Fruit fly (Drosophila melanogaster) whole organism, prepupa: ENCODE data around the gene lsn.

Experiments used
- CG10669 ChIP-seq: fragments of 200-800 bp; sonication (Bioruptor generic); optimal IDR thresholded peaks from 3 replicates; lab custom pipeline; 2018; ENCODE audit warnings: missing biosample characterization, mild to moderate bottlenecking, missing genetic modification characterization, moderate library complexity
- CG11294 ChIP-seq: fragments of 200-800 bp; sonication (Bioruptor generic); IDR thresholded peaks from 2 replicates; pipeline ENCODE4 v1.3.6; 2022; ENCODE audit warnings: missing biosample characterization, missing genetic modification characterization
- CG1621 ChIP-seq: fragments of 200-800 bp; sonication (Bioruptor generic); optimal IDR thresholded peaks from 3 replicates; lab custom pipeline; 2018; ENCODE audit warnings: missing biosample characterization, mild to moderate bottlenecking, missing genetic modification characterization
- CG16779 ChIP-seq: fragments of 200-800 bp; sonication (Bioruptor generic); optimal IDR thresholded peaks from 3 replicates; lab custom pipeline; 2017; ENCODE audit warnings: missing biosample characterization, mild to moderate bottlenecking, missing genetic modification characterization
- CG31627 ChIP-seq: fragments of 200-800 bp; sonication (Bioruptor generic); optimal IDR thresholded peaks from 3 replicates; lab custom pipeline; 2016; ENCODE audit warnings: missing biosample characterization, missing genetic modification characterization
- CG34406 ChIP-seq: fragments of 200-800 bp; sonication (Bioruptor generic); optimal IDR thresholded peaks from 3 replicates; lab custom pipeline; 2016; ENCODE audit warnings: missing biosample characterization, missing genetic modification characterization
- CG3919 ChIP-seq: fragments of 200-800 bp; sonication (Bioruptor generic); optimal IDR thresholded peaks from 3 replicates; lab custom pipeline; 2016; ENCODE audit warnings: missing biosample characterization, missing genetic modification characterization
- CG4318 ChIP-seq: fragments of 200-800 bp; sonication (Bioruptor generic); optimal IDR thresholded peaks from 3 replicates; lab custom pipeline; 2017; ENCODE audit warnings: missing biosample characterization, mild to moderate bottlenecking, missing genetic modification characterization
- CG6163 ChIP-seq: fragments of 200-800 bp; sonication (Bioruptor generic); IDR thresholded peaks from 3 replicates; pipeline ENCODE4 v1.3.6; 2022; ENCODE audit warnings: missing biosample characterization, missing genetic modification characterization
- CG6792 ChIP-seq: fragments of 200-800 bp; sonication (Bioruptor generic); optimal IDR thresholded peaks from 3 replicates; lab custom pipeline; 2016; ENCODE audit warnings: missing biosample characterization, missing genetic modification characterization
- CG6808 ChIP-seq: fragments of 200-800 bp; sonication (Bioruptor generic); optimal IDR thresholded peaks from 3 replicates; lab custom pipeline; 2017; ENCODE audit warnings: missing biosample characterization, missing genetic modification characterization, mild to moderate bottlenecking, moderate library complexity, missing genetic modification reagents
- CG6854 ChIP-seq: fragments of 200-800 bp; sonication (Bioruptor generic); optimal IDR thresholded peaks from 2 replicates; lab custom pipeline; 2017; ENCODE audit warnings: missing biosample characterization, mild to moderate bottlenecking, missing genetic modification characterization
- CG8119 ChIP-seq: fragments of 200-800 bp; sonication (Bioruptor generic); IDR thresholded peaks from 3 replicates; pipeline ENCODE4 v1.3.6; 2022; ENCODE audit warnings: missing biosample characterization, missing genetic modification characterization
- CG8319 ChIP-seq: fragments of 200-800 bp; sonication (Bioruptor generic); optimal IDR thresholded peaks from 3 replicates; lab custom pipeline; 2016; ENCODE audit warnings: missing biosample characterization, missing genetic modification characterization
- CG9139 ChIP-seq: fragments of 200-800 bp; sonication (Bioruptor generic); optimal IDR thresholded peaks from 3 replicates; lab custom pipeline; 2017; ENCODE audit warnings: missing biosample characterization, mild to moderate bottlenecking, missing genetic modification characterization
- Eip75B ChIP-seq: fragments of 200-800 bp; sonication (Bioruptor generic); optimal IDR thresholded peaks from 3 replicates; lab custom pipeline; 2016; ENCODE audit warnings: missing biosample characterization, missing genetic modification characterization
- Eip78C ChIP-seq: fragments of 200-800 bp; sonication (Bioruptor generic); peaks from one replicate; lab custom pipeline; 2016; ENCODE audit warnings: missing biosample characterization, missing genetic modification characterization
- Eip93F ChIP-seq: fragments of 200-800 bp; sonication (Bioruptor generic); optimal IDR thresholded peaks from 2 replicates; lab custom pipeline; 2016; ENCODE audit warnings: missing biosample characterization, mild to moderate bottlenecking, missing genetic modification characterization
- Ets96B ChIP-seq: fragments of 200-800 bp; optimal IDR thresholded peaks from 2 replicates; lab custom pipeline; 2019; ENCODE audit warnings: missing biosample characterization, mild to moderate bottlenecking, missing genetic modification characterization, moderate library complexity
- Hr39 ChIP-seq: fragments of 200-800 bp; sonication (Bioruptor generic); optimal IDR thresholded peaks from 2 replicates; lab custom pipeline; 2016; ENCODE audit warnings: missing biosample characterization, missing genetic modification characterization
- Met ChIP-seq: fragments of 200-800 bp; sonication (Bioruptor generic); optimal IDR thresholded peaks from 3 replicates; lab custom pipeline; 2016; ENCODE audit warnings: missing biosample characterization, missing genetic modification characterization
- Smox ChIP-seq: fragments of 200-800 bp; sonication (Bioruptor generic); optimal IDR thresholded peaks from 3 replicates; lab custom pipeline; 2016; ENCODE audit warnings: missing biosample characterization, missing genetic modification characterization
- Sox15 ChIP-seq: fragments of 200-800 bp; sonication (Bioruptor generic); optimal IDR thresholded peaks from 3 replicates; lab custom pipeline; 2016; ENCODE audit warnings: missing biosample characterization, missing genetic modification characterization
- acj6 ChIP-seq: fragments of 200-800 bp; sonication (Bioruptor generic); optimal IDR thresholded peaks from 3 replicates; lab custom pipeline; 2016; ENCODE audit warnings: missing biosample characterization, missing genetic modification characterization
- dac ChIP-seq: fragments of 200-800 bp; sonication (Bioruptor generic); optimal IDR thresholded peaks from 2 replicates; lab custom pipeline; 2017; ENCODE audit warnings: missing biosample characterization, mild to moderate bottlenecking, missing genetic modification characterization
- dsx ChIP-seq: fragments of 200-800 bp; optimal IDR thresholded peaks from 3 replicates; lab custom pipeline; 2019; ENCODE audit warnings: missing biosample characterization, mild to moderate bottlenecking, missing genetic modification characterization, moderate library complexity; ENCODE audit not compliant: poor library complexity, severe bottlenecking
- eg ChIP-seq: fragments of 200-800 bp; sonication (Bioruptor generic); IDR thresholded peaks from 3 replicates; pipeline ENCODE4 v1.3.6; 2022; ENCODE audit warnings: missing biosample characterization, missing genetic modification characterization
- esn ChIP-seq: fragments of 200-800 bp; sonication (Bioruptor generic); optimal IDR thresholded peaks from 2 replicates; lab custom pipeline; 2016; ENCODE audit warnings: missing biosample characterization, mild to moderate bottlenecking, missing genetic modification characterization, moderate library complexity
- fd59A ChIP-seq: fragments of 200-800 bp; sonication (Bioruptor generic); optimal IDR thresholded peaks from 2 replicates; lab custom pipeline; 2017; ENCODE audit warnings: missing biosample characterization, mild to moderate bottlenecking, missing genetic modification characterization, missing genetic modification reagents
- lz ChIP-seq: fragments of 200-800 bp; sonication (Bioruptor generic); optimal IDR thresholded peaks from 3 replicates; lab custom pipeline; 2016; ENCODE audit warnings: missing biosample characterization, missing genetic modification characterization
- salr ChIP-seq, 2 experiments: fragments of 200-800 bp; sonication (Bioruptor generic); optimal IDR thresholded peaks; 3 replicates each; lab custom pipeline; 2016 to 2018; ENCODE audit warnings: missing biosample characterization in 2 of 2, missing genetic modification characterization in 2 of 2, mild to moderate bottlenecking in 1 of 2
- ss ChIP-seq, 2 experiments: fragments of 200-800 bp; sonication (Bioruptor generic); optimal IDR thresholded peaks; 2 replicates in 1 of 2; 3 replicates in 1 of 2; lab custom pipeline; 2017 to 2018; ENCODE audit warnings: mild to moderate bottlenecking in 2 of 2, missing biosample characterization in 2 of 2, missing genetic modification characterization in 2 of 2, moderate library complexity in 1 of 2
- svp ChIP-seq: fragments of 200-800 bp; sonication (Bioruptor generic); peaks from one replicate; lab custom pipeline; 2016; ENCODE audit warnings: missing biosample characterization, missing genetic modification characterization
- topi ChIP-seq: fragments of 200-800 bp; sonication (Bioruptor generic); optimal IDR thresholded peaks from 3 replicates; lab custom pipeline; 2016; ENCODE audit warnings: missing biosample characterization, missing genetic modification characterization

lsn gene

dm6 chr3R:21853618-21854573 is 11.1 kb upstream of the lsn start (continued):
- peak; percentile 96 for TF ChIP-seq svp (GFP tag; lab: Kevin White, UChicago)
- TF ChIP-seq lz (GFP tag; lab: Kevin White, UChicago): no peak
- TF ChIP-seq CG11294 (GFP tag; lab: Robert Waterston, UW): no peak
- peak; percentile 75 for TF ChIP-seq CG9139 (GFP tag; lab: Kevin White, UChicago)
- no peak for TF ChIP-seq fd59A (GFP tag; lab: Kevin White, UChicago)
- TF ChIP-seq eg (GFP tag; lab: Robert Waterston, UW): peak; percentile 81
- peak; percentile 31 for TF ChIP-seq CG6792 (GFP tag; lab: Kevin White, UChicago)
- TF ChIP-seq CG10669 (GFP tag; lab: Kevin White, UChicago): peak; percentile 7
- peak; percentile 62 for TF ChIP-seq CG8119
- no peak for TF ChIP-seq Hr39 (GFP tag; lab: Kevin White, UChicago)
- peak; percentile 78 for TF ChIP-seq Eip93F (GFP tag; lab: Kevin White, UChicago)
- TF ChIP-seq CG34406: peak; percentile 33
- TF ChIP-seq salr (GFP tag; optimal IDR thresholded peaks at IDR 0.05; lab: Kevin White, UChicago): no peak
- TF ChIP-seq CG6854 (GFP tag; lab: Kevin White, UChicago): peak; percentile 71
- TF ChIP-seq CG1621 (tag; lab: Kevin White, UChicago): peak; percentile 19
- TF ChIP-seq acj6 (GFP tag; lab: Kevin White, UChicago): no peak
- TF ChIP-seq dac (GFP tag; lab: Kevin White, UChicago): no peak
- peak; percentile 28 for TF ChIP-seq esn (GFP tag; lab: Kevin White, UChicago)
- TF ChIP-seq CG6163: peak; percentile 77; the same call in 2 of the 3 replicates
- TF ChIP-seq Ets96B (tag; lab: Kevin White, UChicago): no peak
- no peak for TF ChIP-seq CG4318 (GFP tag; lab: Kevin White, UChicago)
- TF ChIP-seq topi (GFP tag; lab: Kevin White, UChicago): peak; percentile 26
- peak; percentile 76 for TF ChIP-seq Eip75B (GFP tag; lab: Kevin White, UChicago)
- TF ChIP-seq dsx (GFP tag; lab: Kevin White, UChicago): peak; percentile 40
- TF ChIP-seq Sox15 (GFP tag; lab: Kevin White, UChicago): no peak
- TF ChIP-seq CG8319 (GFP tag; lab: Kevin White, UChicago): peak; percentile 29
- peak; percentile 86 to 87 for TF ChIP-seq ss (GFP tag; optimal IDR thresholded peaks at IDR 0.05; lab: Kevin White, UChicago)
- TF ChIP-seq CG3919 (GFP tag; lab: Kevin White, UChicago): peak; percentile 50
- no peak for TF ChIP-seq CG31627
- TF ChIP-seq Met (GFP tag; lab: Kevin White, UChicago): peak; percentile 34

- TF ChIP-seq Eip78C (GFP tag; lab: Kevin White, UChicago) (peak; percentile 59), CG6808 (GFP tag; lab: Kevin White, UChicago) (no peak)
Observed at dm6 chr3R:21854574-21855468, 10.1 kb upstream of the lsn start.

- TF ChIP-seq dac (GFP tag; lab: Kevin White, UChicago) (no peak), CG16779 (tag; lab: Kevin White, UChicago) (no peak), CG10669 (GFP tag; lab: Kevin White, UChicago) (no peak), CG4318 (GFP tag; lab: Kevin White, UChicago) (no peak), CG6163 (peak; percentile 19; the same call in 1 of the 3 replicates), Smox (GFP tag; lab: Kevin White, UChicago) (no peak)
Observed at dm6 chr3R:21855469-21855826, 9.5 kb upstream of the lsn start.
